Worm (Caenorhabditis elegans) whole organism, late embryonic: ENCODE measurements around the gene F42A9.9.

ENCODE experiments used
- C08G9.2 ChIP-seq: sonication (generic microtip); optimal IDR thresholded peaks from 2 replicates; lab custom pipeline; 2016; ENCODE audit warnings: mild to moderate bottlenecking, missing genetic modification characterization, moderate library complexity, missing compliant biosample characterization
- K02D7.2 ChIP-seq: sonication (generic microtip); optimal IDR thresholded peaks from 2 replicates; lab custom pipeline; 2017; ENCODE audit warnings: mild to moderate bottlenecking, missing genetic modification characterization, missing compliant biosample characterization
- K09A11.1 ChIP-seq: sonication (generic microtip); optimal IDR thresholded peaks from 2 replicates; lab custom pipeline; 2017; ENCODE audit warnings: antibody characterized with exemption, mild to moderate bottlenecking, missing genetic modification characterization, missing compliant biosample characterization; ENCODE audit not compliant: insufficient read depth
- Y22D7AL.16 ChIP-seq: sonication (generic microtip); optimal IDR thresholded peaks from 2 replicates; lab custom pipeline; 2016; ENCODE audit warnings: missing genetic modification characterization, missing compliant biosample characterization
- ceh-14 ChIP-seq: sonication (generic microtip); optimal IDR thresholded peaks from 2 replicates; lab custom pipeline; 2016; ENCODE audit warnings: missing genotype, missing genetic modification characterization, missing compliant biosample characterization
- ceh-19 ChIP-seq: fragments of 200-800 bp; sonication (Bioruptor generic); optimal IDR thresholded peaks from 2 replicates; lab custom pipeline; 2018; ENCODE audit warnings: mild to moderate bottlenecking, missing genetic modification characterization, missing compliant biosample characterization
- ceh-2 ChIP-seq: sonication (generic microtip); optimal IDR thresholded peaks from 2 replicates; lab custom pipeline; 2016; ENCODE audit warnings: missing genotype, missing genetic modification characterization, missing compliant biosample characterization
- ceh-22 ChIP-seq: sonication (generic microtip); optimal IDR thresholded peaks from 2 replicates; lab custom pipeline; 2017; ENCODE audit warnings: missing biosample characterization, missing genetic modification characterization
- ceh-30 ChIP-seq: fragments of 150-350 bp; optimal IDR thresholded peaks from 2 replicates; lab custom pipeline; 2014; ENCODE audit warnings: missing biosample characterization, missing genetic modification characterization
- ceh-31 ChIP-seq: sonication (generic microtip); optimal IDR thresholded peaks from 2 replicates; lab custom pipeline; 2016; ENCODE audit warnings: missing genetic modification characterization, missing compliant biosample characterization
- ceh-34 ChIP-seq: sonication (generic microtip); optimal IDR thresholded peaks from 2 replicates; lab custom pipeline; 2016; ENCODE audit warnings: mild to moderate bottlenecking, missing genetic modification characterization, missing compliant biosample characterization
- ceh-48 ChIP-seq: sonication (generic microtip); optimal IDR thresholded peaks from 2 replicates; lab custom pipeline; 2016; ENCODE audit warnings: missing genetic modification characterization, inconsistent platforms, missing compliant biosample characterization
- elt-4 ChIP-seq: sonication (generic microtip); optimal IDR thresholded peaks from 2 replicates; lab custom pipeline; 2016; ENCODE audit warnings: missing genetic modification characterization, missing compliant biosample characterization
- ets-4 ChIP-seq: sonication (generic microtip); optimal IDR thresholded peaks from 2 replicates; lab custom pipeline; 2016; ENCODE audit warnings: missing genetic modification characterization, missing compliant biosample characterization
- eyg-1 ChIP-seq: sonication (generic microtip); optimal IDR thresholded peaks from 2 replicates; lab custom pipeline; 2016; ENCODE audit warnings: missing genotype, missing genetic modification characterization, missing compliant biosample characterization
- fax-1 ChIP-seq: sonication (generic microtip); optimal IDR thresholded peaks from 2 replicates; lab custom pipeline; 2016; ENCODE audit warnings: missing genotype, missing genetic modification characterization, missing compliant biosample characterization
- hlh-6 ChIP-seq: sonication (generic microtip); optimal IDR thresholded peaks from 2 replicates; lab custom pipeline; 2016; ENCODE audit warnings: missing genotype, missing genetic modification characterization, missing compliant biosample characterization
- madf-2 ChIP-seq: sonication (generic microtip); optimal IDR thresholded peaks from 2 replicates; lab custom pipeline; 2017; ENCODE audit warnings: missing genetic modification characterization, missing compliant biosample characterization
- mec-3 ChIP-seq: sonication (generic microtip); optimal IDR thresholded peaks from 2 replicates; lab custom pipeline; 2016; ENCODE audit warnings: borderline replicate concordance, missing genetic modification characterization, missing compliant biosample characterization
- nhr-11 ChIP-seq: fragments of 150-350 bp; optimal IDR thresholded peaks from 2 replicates; lab custom pipeline; 2014; ENCODE audit warnings: missing biosample characterization, missing genetic modification characterization
- nhr-232 ChIP-seq: sonication (generic microtip); optimal IDR thresholded peaks from 2 replicates; lab custom pipeline; 2016; ENCODE audit warnings: missing genetic modification characterization, missing compliant biosample characterization
- npax-4 ChIP-seq: sonication (generic microtip); optimal IDR thresholded peaks from 2 replicates; lab custom pipeline; 2016; ENCODE audit warnings: missing genetic modification characterization, missing compliant biosample characterization
- odd-2 ChIP-seq: sonication (generic microtip); optimal IDR thresholded peaks from 2 replicates; lab custom pipeline; 2017; ENCODE audit warnings: antibody characterized with exemption, mild to moderate bottlenecking, missing genetic modification characterization, missing compliant biosample characterization
- pag-3 ChIP-seq: sonication (generic microtip); optimal IDR thresholded peaks from 2 replicates; lab custom pipeline; 2016; ENCODE audit warnings: missing compliant biosample characterization, missing genetic modification characterization, borderline replicate concordance
- pha-2 ChIP-seq: sonication (generic microtip); optimal IDR thresholded peaks from 2 replicates; lab custom pipeline; 2017; ENCODE audit warnings: mild to moderate bottlenecking, missing genetic modification characterization, missing compliant biosample characterization
- pha-4 ChIP-seq: fragments of 150-350 bp; optimal IDR thresholded peaks from 2 replicates; lab custom pipeline; 2018; ENCODE audit warnings: missing biosample characterization, missing genetic modification reagents, missing genetic modification characterization
- pqm-1 ChIP-seq: sonication (generic microtip); optimal IDR thresholded peaks from 2 replicates; lab custom pipeline; 2016; ENCODE audit warnings: missing genetic modification characterization, missing compliant biosample characterization
- pros-1 ChIP-seq: fragments of 150-350 bp; optimal IDR thresholded peaks from 2 replicates; lab custom pipeline; 2014; ENCODE audit warnings: missing biosample characterization, missing genetic modification reagents, missing genetic modification characterization
- rnt-1 ChIP-seq: sonication (generic microtip); optimal IDR thresholded peaks from 2 replicates; lab custom pipeline; 2016; ENCODE audit warnings: missing genetic modification characterization, missing compliant biosample characterization
- sdc-2 ChIP-seq: sonication (generic microtip); optimal IDR thresholded peaks from 2 replicates; lab custom pipeline; 2016; ENCODE audit warnings: missing genotype, missing genetic modification characterization, missing compliant biosample characterization
- tbx-7 ChIP-seq: sonication (generic microtip); optimal IDR thresholded peaks from 2 replicates; lab custom pipeline; 2016; ENCODE audit warnings: missing genotype, missing genetic modification characterization, missing compliant biosample characterization
- ttx-3 ChIP-seq: sonication (generic microtip); optimal IDR thresholded peaks from 2 replicates; lab custom pipeline; 2016; ENCODE audit warnings: missing genetic modification reagents, missing genetic modification characterization, missing compliant biosample characterization
- unc-3 ChIP-seq, 2 experiments: fragments of 200-800 bp in 1 of 2; sonication (Bioruptor generic) in 1 of 2; sonication (generic microtip) in 1 of 2; conservative IDR thresholded peaks in 1 of 2; optimal IDR thresholded peaks in 1 of 2; 2 replicates each; pipeline versions ENCODE4 v1.3.6 to Lab custom; 2016 to 2022; ENCODE audit warnings: missing compliant biosample characterization in 2 of 2, missing genetic modification characterization in 2 of 2, missing genetic modification reagents in 1 of 2
- unc-42 ChIP-seq: sonication (generic microtip); optimal IDR thresholded peaks from 2 replicates; lab custom pipeline; 2016; ENCODE audit warnings: missing genotype, missing genetic modification characterization, missing compliant biosample characterization
- unc-55 ChIP-seq: sonication (generic microtip); optimal IDR thresholded peaks from 2 replicates; lab custom pipeline; 2017; ENCODE audit warnings: missing biosample characterization, missing genetic modification reagents, missing genetic modification characterization
- unc-86 ChIP-seq: sonication (generic microtip); optimal IDR thresholded peaks from 2 replicates; lab custom pipeline; 2016; ENCODE audit warnings: missing genetic modification characterization, missing compliant biosample characterization
- zip-5 ChIP-seq: sonication (generic microtip); optimal IDR thresholded peaks from 2 replicates; lab custom pipeline; 2016; ENCODE audit warnings: missing genetic modification characterization, missing compliant biosample characterization
- ztf-16 ChIP-seq: sonication (generic microtip); optimal IDR thresholded peaks from 2 replicates; lab custom pipeline; 2017; ENCODE audit warnings: missing genetic modification characterization, missing compliant biosample characterization

F42A9.9 gene

DNA sequence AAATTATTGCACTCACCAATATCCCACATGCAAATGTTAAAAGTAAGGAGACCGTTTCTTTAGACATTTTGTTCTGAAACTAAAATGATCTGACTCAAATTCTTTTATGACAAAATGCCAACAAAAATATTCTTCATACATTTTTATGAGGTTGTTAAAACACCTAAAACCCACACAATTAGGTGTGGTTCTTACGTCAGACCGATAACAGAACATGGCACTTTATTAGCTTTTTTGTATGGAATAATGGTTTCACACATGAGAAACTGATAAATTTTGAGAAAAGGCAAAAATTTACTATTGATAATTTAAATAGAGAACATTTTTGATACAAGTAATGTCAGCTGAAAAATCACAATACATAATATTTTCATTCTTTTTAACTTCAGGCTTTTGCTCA is 14.9 kb upstream of the F42A9.9 start, which contains the start of gene C49C8.5:
Gene C49C8.5, minus strand, starts transcription at position 73 of the 400 bp plus-strand sequence.
- TF ChIP-seq pha-4 (tag; lab: Kevin White, UChicago) (no peak), ztf-16 (tag; lab: Kevin White, UChicago) (no peak), zip-5 (no peak), nhr-11 (no peak), nhr-232 (tag; lab: Kevin White, UChicago) (no peak), pag-3 (tag; lab: Kevin White, UChicago) (no peak), ceh-14 (no peak), ets-4 (no peak), Y22D7AL.16 (no peak), mec-3 (tag; lab: Kevin White, UChicago) (no peak), ceh-34 (tag; lab: Kevin White, UChicago) (no peak), C08G9.2 (tag; lab: Kevin White, UChicago) (no peak), elt-4 (tag; lab: Kevin White, UChicago) (no peak), rnt-1 (tag; lab: Kevin White, UChicago) (no peak), ttx-3 (no peak), odd-2 (no peak), pha-2 (tag; lab: Kevin White, UChicago) (no peak), unc-86 (tag; lab: Kevin White, UChicago) (no peak), npax-4 (tag; lab: Kevin White, UChicago) (no peak), K09A11.1 (tag; lab: Kevin White, UChicago) (no peak)

DNA sequence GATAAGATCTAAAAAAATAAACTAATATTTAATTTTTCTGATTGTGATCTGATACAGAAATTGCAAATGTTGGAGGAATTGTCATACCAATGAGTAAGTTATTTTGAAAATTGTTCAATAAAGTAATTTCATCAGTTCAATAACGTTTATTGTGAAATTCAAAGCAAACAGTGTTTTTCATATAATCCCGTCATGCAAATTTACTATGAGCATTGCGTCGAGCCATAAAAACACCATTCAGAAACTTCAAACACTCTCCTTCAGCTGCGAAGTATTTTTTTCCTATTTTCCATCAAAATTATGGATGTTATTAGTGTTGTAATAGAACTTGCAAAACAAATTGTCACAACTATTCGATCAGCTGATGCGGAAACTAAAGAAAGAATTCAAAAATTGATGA is 13.2 kb upstream of the F42A9.9 start, which contains the start of gene C49C8.8:
Gene C49C8.8, plus strand, starts transcription at position 301 of the 400 bp plus-strand sequence.
- no peak for TF ChIP-seq rnt-1 (tag; lab: Kevin White, UChicago)
- no peak for TF ChIP-seq K02D7.2 (tag; lab: Kevin White, UChicago)
- no peak for TF ChIP-seq ceh-2 (tag; lab: Kevin White, UChicago)
- TF ChIP-seq zip-5 = no peak
- TF ChIP-seq ceh-14 = no peak
- no peak for TF ChIP-seq sdc-2
- no peak for TF ChIP-seq tbx-7 (tag; lab: Kevin White, UChicago)
- no peak for TF ChIP-seq unc-55 (GFP tag; lab: Kevin White, UChicago)

ce11 chrIV:8650696-8651095 is 12.0 kb upstream of the F42A9.9 start, which contains the start of gene C49C8.2:
C49C8.2 (plus strand) TSS chrIV:8651088.
- TF ChIP-seq hlh-6 (tag; lab: Kevin White, UChicago) = no peak
- no peak for TF ChIP-seq Y22D7AL.16
- TF ChIP-seq fax-1 (tag; lab: Kevin White, UChicago) = no peak
- TF ChIP-seq K09A11.1 (tag; lab: Kevin White, UChicago) = no peak
- TF ChIP-seq ceh-48 (tag; lab: Kevin White, UChicago) = no peak

DNA sequence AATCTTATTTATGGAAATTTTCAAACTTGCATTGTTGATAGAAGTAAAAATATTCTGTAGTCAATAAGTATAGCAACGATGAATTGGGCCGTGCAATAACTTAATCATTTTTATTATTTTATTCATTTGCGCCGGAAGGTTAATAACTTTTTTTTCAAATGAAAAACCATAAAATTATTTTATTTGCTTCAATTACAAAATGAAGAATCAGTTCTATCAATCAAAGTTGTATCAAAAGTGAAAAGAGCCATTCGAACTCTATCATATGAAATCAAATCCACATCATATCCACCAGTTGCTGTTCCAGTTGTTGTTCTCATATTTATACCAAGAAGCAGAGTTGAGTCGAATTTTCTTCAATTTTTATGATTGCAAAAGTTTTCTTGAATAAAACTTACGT is 9.8 kb upstream of the F42A9.9 start, which contains the start of gene cyp-33E1:
Gene cyp-33E1, minus strand, starts transcription at position 101 of the 400 bp plus-strand sequence.
- TF ChIP-seq ceh-34 (tag; lab: Kevin White, UChicago) = no peak
- TF ChIP-seq ceh-22 (tag; lab: Kevin White, UChicago) = no peak
- no peak for TF ChIP-seq unc-42 (tag; lab: Kevin White, UChicago)
- no peak for TF ChIP-seq eyg-1 (tag; lab: Kevin White, UChicago)
- no peak for TF ChIP-seq pqm-1 (tag; lab: Kevin White, UChicago)
- no peak for TF ChIP-seq ceh-19 (GFP tag; lab: Kevin White, UChicago)
- TF ChIP-seq ets-4 = no peak
- TF ChIP-seq K02D7.2 (tag; lab: Kevin White, UChicago) = no peak
- no peak for TF ChIP-seq sdc-2
- TF ChIP-seq ceh-48 (tag; lab: Kevin White, UChicago) = no peak
- no peak for TF ChIP-seq ceh-31
- TF ChIP-seq C08G9.2 (tag; lab: Kevin White, UChicago) = no peak
- TF ChIP-seq ztf-16 (tag; lab: Kevin White, UChicago) = no peak
- no peak for TF ChIP-seq madf-2
- TF ChIP-seq npax-4 (tag; lab: Kevin White, UChicago) = no peak
- TF ChIP-seq ceh-30 = no peak
- no peak for TF ChIP-seq unc-3 (GFP tag; conservative IDR thresholded peaks at IDR 0.05; lab: Robert Waterston, UW)
- TF ChIP-seq unc-3 (tag; optimal IDR thresholded peaks at IDR 0.05; lab: Kevin White, UChicago) = no peak
- no peak for TF ChIP-seq odd-2
- no peak for TF ChIP-seq pros-1 (tag; lab: Kevin White, UChicago)
